Fruit fly (Drosophila melanogaster) whole organism, embryonic: ENCODE measurements around the gene ct.

Source experiments
- CG10979 ChIP-seq: fragments of 200-800 bp; sonication (Bioruptor generic); optimal IDR thresholded peaks from 2 replicates; lab custom pipeline; 2018; ENCODE audit warnings: missing biosample characterization, mild to moderate bottlenecking, missing genetic modification characterization, moderate library complexity
- CG14710 ChIP-seq: fragments of 200-800 bp; sonication (Bioruptor generic); optimal IDR thresholded peaks from 3 replicates; lab custom pipeline; 2019; ENCODE audit warnings: missing biosample characterization, mild to moderate bottlenecking, missing genetic modification characterization, moderate library complexity
- CG15696 ChIP-seq: fragments of 200-800 bp; sonication (Bioruptor generic); optimal IDR thresholded peaks from 2 replicates; lab custom pipeline; 2019; ENCODE audit warnings: missing biosample characterization, mild to moderate bottlenecking, missing genetic modification characterization, moderate library complexity
- CG17385 ChIP-seq: fragments of 200-800 bp; sonication (Bioruptor generic); optimal IDR thresholded peaks from 3 replicates; lab custom pipeline; 2018; ENCODE audit warnings: missing biosample characterization, mild to moderate bottlenecking, missing genetic modification characterization
- CG17829 ChIP-seq: fragments of 200-800 bp; optimal IDR thresholded peaks from 2 replicates; lab custom pipeline; 2019; ENCODE audit warnings: missing biosample characterization, mild to moderate bottlenecking, missing genetic modification characterization, moderate library complexity
- CG18262 ChIP-seq: fragments of 200-800 bp; optimal IDR thresholded peaks from 3 replicates; lab custom pipeline; 2019; ENCODE audit warnings: missing biosample characterization, mild to moderate bottlenecking, missing genetic modification characterization, moderate library complexity
- CG18476 ChIP-seq: fragments of 200-800 bp; sonication (Bioruptor generic); optimal IDR thresholded peaks from 2 replicates; lab custom pipeline; 2016; ENCODE audit warnings: missing biosample characterization, mild to moderate bottlenecking, missing genetic modification characterization
- CG2712 ChIP-seq: fragments of 200-800 bp; optimal IDR thresholded peaks from 3 replicates; lab custom pipeline; 2019; ENCODE audit warnings: missing biosample characterization, mild to moderate bottlenecking, missing genetic modification characterization, moderate library complexity
- CG33213 ChIP-seq: fragments of 200-800 bp; sonication (Bioruptor generic); optimal IDR thresholded peaks from 3 replicates; lab custom pipeline; 2016; ENCODE audit warnings: missing biosample characterization, missing genetic modification characterization
- CG4820 ChIP-seq: fragments of 200-800 bp; sonication (Bioruptor generic); optimal IDR thresholded peaks from 3 replicates; lab custom pipeline; 2016; ENCODE audit warnings: missing biosample characterization, missing genetic modification characterization
- CG6175 ChIP-seq: fragments of 200-800 bp; sonication (Bioruptor generic); IDR thresholded peaks from 3 replicates; pipeline ENCODE4 v1.3.6; 2022; ENCODE audit warnings: missing biosample characterization, missing genetic modification characterization
- CG6683 ChIP-seq: fragments of 200-800 bp; sonication (Bioruptor generic); optimal IDR thresholded peaks from 2 replicates; lab custom pipeline; 2017; ENCODE audit warnings: missing biosample characterization, mild to moderate bottlenecking, missing genetic modification characterization, missing genetic modification reagents
- CG7928 ChIP-seq: fragments of 200-800 bp; sonication (Bioruptor generic); optimal IDR thresholded peaks from 2 replicates; lab custom pipeline; 2017; ENCODE audit warnings: missing biosample characterization, mild to moderate bottlenecking, missing genetic modification characterization
- CG9609 ChIP-seq: fragments of 200-800 bp; sonication (Bioruptor generic); optimal IDR thresholded peaks from 3 replicates; lab custom pipeline; 2016; ENCODE audit warnings: missing biosample characterization, missing genetic modification characterization
- CG9727 ChIP-seq: fragments of 200-800 bp; sonication (Bioruptor generic); optimal IDR thresholded peaks from 3 replicates; lab custom pipeline; 2017; ENCODE audit warnings: missing biosample characterization, mild to moderate bottlenecking, missing genetic modification characterization
- Chrac-16 ChIP-seq: fragments of 200-800 bp; sonication (Bioruptor generic); optimal IDR thresholded peaks from 3 replicates; lab custom pipeline; 2016; ENCODE audit warnings: missing biosample characterization, missing genetic modification characterization
- D19A ChIP-seq: fragments of 200-800 bp; optimal IDR thresholded peaks from 3 replicates; lab custom pipeline; 2019; ENCODE audit warnings: missing biosample characterization, mild to moderate bottlenecking, missing genetic modification characterization, moderate library complexity
- Dek ChIP-seq: fragments of 200-800 bp; sonication (Bioruptor generic); optimal IDR thresholded peaks from 3 replicates; lab custom pipeline; 2019; ENCODE audit warnings: missing biosample characterization, mild to moderate bottlenecking, missing genetic modification characterization, moderate library complexity
- Dref ChIP-seq: fragments of 200-800 bp; sonication (Bioruptor generic); IDR thresholded peaks from 2 replicates; pipeline ENCODE4 v1.3.6; 2022; ENCODE audit warnings: missing biosample characterization, missing genetic modification characterization
- HLH3B ChIP-seq: fragments of 200-800 bp; sonication (Bioruptor generic); IDR thresholded peaks from 2 replicates; pipeline ENCODE4 v1.3.6; 2022; ENCODE audit warnings: missing biosample characterization, missing genetic modification characterization
- Hmr ChIP-seq: fragments of 200-800 bp; sonication (Bioruptor generic); optimal IDR thresholded peaks from 3 replicates; lab custom pipeline; 2017; ENCODE audit warnings: mild to moderate bottlenecking, missing biosample characterization, missing genetic modification reagents, missing genetic modification characterization
- NFAT ChIP-seq: fragments of 200-800 bp; sonication (Bioruptor generic); IDR thresholded peaks from 2 replicates; pipeline ENCODE4 v1.3.6; 2022; ENCODE audit warnings: missing biosample characterization, missing genetic modification characterization
- Sry-δ ChIP-seq: fragments of 200-800 bp; sonication (Bioruptor generic); optimal IDR thresholded peaks from 2 replicates; lab custom pipeline; 2016; ENCODE audit warnings: missing biosample characterization, missing genetic modification characterization
- Vsx1 ChIP-seq: fragments of 200-800 bp; sonication (Bioruptor generic); optimal IDR thresholded peaks from 2 replicates; lab custom pipeline; 2017; ENCODE audit warnings: missing biosample characterization, mild to moderate bottlenecking, missing genetic modification characterization, missing genetic modification reagents
- YL-1 ChIP-seq: fragments of 200-800 bp; sonication (Bioruptor generic); optimal IDR thresholded peaks from 3 replicates; lab custom pipeline; 2017; ENCODE audit warnings: missing biosample characterization, mild to moderate bottlenecking, missing genetic modification characterization
- ac ChIP-seq: fragments of 200-800 bp; sonication (Bioruptor generic); optimal IDR thresholded peaks from 3 replicates; lab custom pipeline; 2017; ENCODE audit warnings: missing biosample characterization, mild to moderate bottlenecking, missing genetic modification characterization
- btn ChIP-seq: fragments of 200-800 bp; sonication (Bioruptor generic); optimal IDR thresholded peaks from 2 replicates; lab custom pipeline; 2016; ENCODE audit warnings: missing biosample characterization, missing genetic modification characterization
- dimm ChIP-seq: fragments of 200-800 bp; sonication (Bioruptor generic); IDR thresholded peaks from 2 replicates; pipeline ENCODE4 v1.3.6; 2022; ENCODE audit warnings: missing biosample characterization, missing genetic modification characterization
- dmrt11E ChIP-seq: fragments of 200-800 bp; sonication (Bioruptor generic); optimal IDR thresholded peaks from 3 replicates; lab custom pipeline; 2018; ENCODE audit warnings: missing biosample characterization, mild to moderate bottlenecking, missing genetic modification characterization, moderate library complexity
- gcm2 ChIP-seq: fragments of 200-800 bp; sonication (Bioruptor generic); optimal IDR thresholded peaks from 2 replicates; lab custom pipeline; 2016; ENCODE audit warnings: missing biosample characterization, missing genetic modification characterization
- lola ChIP-seq, 3 experiments: fragments of >200 bp in 2 of 3; fragments of 200-800 bp in 1 of 3; sonication (Bioruptor generic) in 1 of 3; optimal IDR thresholded peaks; 2 replicates each; lab custom pipeline; 2017 to 2019; ENCODE audit warnings: missing biosample characterization in 3 of 3, missing genetic modification characterization in 3 of 3, mild to moderate bottlenecking in 1 of 3, moderate library complexity in 1 of 3
- luna ChIP-seq: fragments of 200-800 bp; sonication (Bioruptor generic); optimal IDR thresholded peaks from 2 replicates; lab custom pipeline; 2016; ENCODE audit warnings: missing biosample characterization, missing genetic modification characterization
- mam ChIP-seq: fragments of 200-800 bp; sonication (Bioruptor generic); optimal IDR thresholded peaks from 3 replicates; lab custom pipeline; 2016; ENCODE audit warnings: missing biosample characterization, missing genetic modification characterization
- pan ChIP-seq, 4 experiments: fragments of >200 bp in 3 of 4; fragments of 200-800 bp in 1 of 4; sonication (Bioruptor generic) in 1 of 4; optimal IDR thresholded peaks in 3 of 4; IDR thresholded peaks in 1 of 4; 2 replicates each; pipeline versions ENCODE4 v1.3.6 to Lab custom; 2017 to 2022; ENCODE audit warnings: missing biosample characterization in 2 of 4, missing genetic modification characterization in 2 of 4, mixed read lengths in 1 of 4
- pho ChIP-seq: fragments of 200-800 bp; sonication (Bioruptor generic); optimal IDR thresholded peaks from 2 replicates; lab custom pipeline; 2016; ENCODE audit warnings: missing biosample characterization, missing genetic modification characterization
- prd ChIP-seq, 3 experiments: fragments of >200 bp in 2 of 3; fragments of 200-800 bp in 1 of 3; sonication (Bioruptor generic) in 1 of 3; optimal IDR thresholded peaks in 2 of 3; IDR thresholded peaks in 1 of 3; 2 replicates in 2 of 3; 3 replicates in 1 of 3; pipeline versions ENCODE4 v1.3.6 to Lab custom; 2017 to 2022; ENCODE audit warnings: missing biosample characterization in 1 of 3, missing genetic modification characterization in 1 of 3
- row ChIP-seq: fragments of 200-800 bp; sonication (Bioruptor generic); IDR thresholded peaks from 3 replicates; pipeline ENCODE4 v1.3.6; 2022; ENCODE audit warnings: missing biosample characterization, missing genetic modification characterization
- slp2 ChIP-seq: fragments of 200-800 bp; sonication (Bioruptor generic); optimal IDR thresholded peaks from 2 replicates; lab custom pipeline; 2016; ENCODE audit warnings: missing biosample characterization, missing genetic modification characterization
- tin ChIP-seq: fragments of 200-800 bp; sonication (Bioruptor generic); optimal IDR thresholded peaks from 3 replicates; lab custom pipeline; 2016; ENCODE audit warnings: missing biosample characterization, missing genetic modification characterization
- wor ChIP-seq: fragments of 200-800 bp; sonication (Bioruptor generic); IDR thresholded peaks from 2 replicates; pipeline ENCODE4 v1.3.6; 2022; ENCODE audit warnings: missing biosample characterization, missing genetic modification characterization
- zfh1 ChIP-seq: fragments of 200-800 bp; sonication (Bioruptor generic); IDR thresholded peaks from 3 replicates; pipeline ENCODE4 v1.3.6; 2022; ENCODE audit warnings: missing biosample characterization, missing genetic modification characterization

The ct gene

DNA sequence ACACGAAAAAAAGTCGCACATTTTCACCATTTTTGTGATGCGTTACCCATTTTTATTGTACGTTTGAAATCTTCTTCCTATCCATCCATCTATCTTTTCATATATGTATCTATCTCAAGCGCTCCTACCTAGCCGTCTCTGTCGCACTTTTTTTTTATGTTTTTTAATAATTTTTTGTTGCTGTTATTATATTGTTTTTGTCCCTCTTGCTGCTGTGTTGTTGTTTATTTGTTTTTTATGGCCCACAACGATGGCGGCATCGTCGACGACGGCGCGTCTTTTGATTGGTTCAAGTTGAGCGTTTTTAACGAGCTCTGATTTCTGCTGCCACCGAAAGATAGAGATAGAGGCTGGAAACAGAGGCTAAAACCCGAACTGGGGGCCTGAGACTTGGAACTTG lies 39.9 kb upstream of the ct start (continued):
- no peak for TF ChIP-seq ac (GFP tag; lab: Kevin White, UChicago)
- TF ChIP-seq gcm2 (GFP tag; lab: Kevin White, UChicago), result no peak
- no peak for TF ChIP-seq CG33213 (GFP tag; lab: Kevin White, UChicago)
- no peak for TF ChIP-seq CG9609 (GFP tag; lab: Kevin White, UChicago)
- no peak for TF ChIP-seq YL-1 (GFP tag; lab: Kevin White, UChicago)
- no peak for TF ChIP-seq CG17385

DNA sequence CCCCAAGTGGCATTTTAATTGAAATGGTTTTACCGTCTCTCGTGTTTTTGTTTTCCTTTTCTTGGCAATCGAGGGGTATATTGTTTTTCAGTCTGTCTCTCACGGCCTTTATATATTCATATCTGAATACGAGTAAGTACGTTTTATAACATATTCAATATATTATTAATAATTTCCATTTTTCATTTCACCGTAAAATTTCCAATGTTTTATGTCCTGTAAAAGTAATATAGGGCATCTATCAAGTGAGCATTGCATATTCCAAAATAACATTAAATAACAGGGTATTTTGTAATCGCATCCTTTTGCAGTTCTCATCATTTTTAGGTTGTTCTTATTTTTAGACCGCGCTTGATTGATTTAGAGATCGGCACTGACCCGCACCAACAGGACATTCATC lies 38.5 kb upstream of the ct start:
- TF ChIP-seq Dek (tag; lab: Kevin White, UChicago), result no peak
- no peak for TF ChIP-seq CG6683 (GFP tag; lab: Kevin White, UChicago)
- TF ChIP-seq CG15696 (tag; lab: Kevin White, UChicago), result peak; percentile 51
- no peak for TF ChIP-seq CG7928 (GFP tag; lab: Kevin White, UChicago)
- no peak for TF ChIP-seq dimm (GFP tag; lab: Robert Waterston, UW)
- TF ChIP-seq CG4820 (GFP tag; lab: Kevin White, UChicago), result no peak
- no peak for TF ChIP-seq mam (GFP tag; lab: Kevin White, UChicago)
- TF ChIP-seq HLH3B (GFP tag; lab: Robert Waterston, UW), result no peak
- TF ChIP-seq CG2712 (tag; lab: Kevin White, UChicago), result peak; percentile 46
- TF ChIP-seq btn, result no peak
- TF ChIP-seq CG18262 (tag; lab: Kevin White, UChicago), result peak; percentile 37
- no peak for TF ChIP-seq NFAT (GFP tag; lab: Robert Waterston, UW)
- peak; percentile 33 for TF ChIP-seq dmrt11E (tag; lab: Kevin White, UChicago)
- TF ChIP-seq Hmr (GFP tag; lab: Kevin White, UChicago), result no peak
- TF ChIP-seq luna, result no peak
- no peak for TF ChIP-seq slp2 (GFP tag; lab: Kevin White, UChicago)
- TF ChIP-seq CG6175 (GFP tag; lab: Robert Waterston, UW), result no peak
- peak in 1 of 3 experiments; percentile 19 for TF ChIP-seq lola (GFP tag; optimal IDR thresholded peaks at IDR 0.05; lab: Kevin White, UChicago)
- peak; percentile 13 for TF ChIP-seq CG9727
- no peak for TF ChIP-seq Chrac-16 (GFP tag; lab: Kevin White, UChicago)
- no peak for TF ChIP-seq CG18476 (GFP tag; lab: Kevin White, UChicago)
- 0 out of 3 replicates have a peak, but pooled peaks have one; percentile 19 for TF ChIP-seq zfh1 (GFP tag; lab: Robert Waterston, UW)
- TF ChIP-seq pan (optimal IDR thresholded peaks at IDR 0.05; lab: Kevin White, UChicago), result no peak
- peak in 1 of 2 experiments; percentile 52 for TF ChIP-seq pan (GFP tag; optimal IDR thresholded peaks at IDR 0.05 in 1 of 2, IDR thresholded peaks at IDR 0.05 in 1 of 2)
- TF ChIP-seq CG10979, result peak; percentile 6
- TF ChIP-seq prd (optimal IDR thresholded peaks at IDR 0.05; lab: Kevin White, UChicago), result no peak
- 0 out of 3 replicates have a peak, but pooled peaks have one; percentile 24 for TF ChIP-seq prd (GFP tag; IDR thresholded peaks at IDR 0.05; lab: Robert Waterston, UW)
- TF ChIP-seq CG14710, result peak; percentile 8
- TF ChIP-seq Vsx1 (GFP tag; lab: Kevin White, UChicago), result no peak
- TF ChIP-seq wor, result no peak
- TF ChIP-seq Sry-δ, result no peak
- TF ChIP-seq pho, result no peak
- TF ChIP-seq CG17829 (tag; lab: Kevin White, UChicago), result no peak
- TF ChIP-seq row, result peak; percentile 28; the same call in 1 of the 3 replicates
- no peak for TF ChIP-seq Dref (GFP tag; lab: Robert Waterston, UW)
- peak; percentile 11 for TF ChIP-seq D19A (tag; lab: Kevin White, UChicago)
- no peak for TF ChIP-seq tin (GFP tag; lab: Kevin White, UChicago)
